Fruit fly (Drosophila melanogaster) whole organism: Measurements from ENCODE around the gene Psa.

Experiments used
- CG8478 ChIP-seq: fragments of >200 bp; optimal IDR thresholded peaks from 2 replicates; lab custom pipeline; 2018; ENCODE audit warnings: inconsistent platforms
- Dll ChIP-seq: fragments of >200 bp; optimal IDR thresholded peaks from 2 replicates; lab custom pipeline; 2017
- EcR ChIP-seq, 2 experiments: fragments of >200 bp; optimal IDR thresholded peaks; 2 replicates each; lab custom pipeline; 2017; ENCODE audit warnings: missing biosample characterization in 2 of 2, missing genetic modification characterization in 2 of 2, missing genetic modification reagents in 2 of 2
- pan ChIP-seq: fragments of >200 bp; optimal IDR thresholded peaks from 2 replicates; lab custom pipeline; 2017
- psq ChIP-seq: fragments of >200 bp; optimal IDR thresholded peaks from 2 replicates; lab custom pipeline; 2017
- usp ChIP-seq: fragments of >200 bp; optimal IDR thresholded peaks from 2 replicates; lab custom pipeline; 2017; ENCODE audit warnings: missing biosample characterization, missing genetic modification characterization, mixed read lengths

dm6 chr3L:1549148-1549547, 46.5 kb downstream of the Psa start:
- TF ChIP-seq pan (lab: Kevin White, UChicago), result no peak
- no peak for TF ChIP-seq psq (lab: Kevin White, UChicago)
- no peak for TF ChIP-seq usp (GFP tag; lab: Kevin White, UChicago)
- TF ChIP-seq EcR (GFP tag; optimal IDR thresholded peaks at IDR 0.05; lab: Kevin White, UChicago), result no peak
- no peak for TF ChIP-seq Dll (lab: Kevin White, UChicago)
- no peak for TF ChIP-seq CG8478 (lab: Kevin White, UChicago)
